Fruit fly (Drosophila melanogaster) whole organism, embryonic: ENCODE measurements around the gene UQCR-6.4L.

Experiments
- CG10959 ChIP-seq: fragments of 200-800 bp; sonication (Bioruptor generic); IDR thresholded peaks from 2 replicates; pipeline ENCODE4 v1.3.6; 2022; ENCODE audit warnings: missing biosample characterization, missing genetic modification characterization
- CG1529 ChIP-seq: fragments of 200-800 bp; sonication (Bioruptor generic); optimal IDR thresholded peaks from 3 replicates; lab custom pipeline; 2018; ENCODE audit warnings: missing biosample characterization, missing genetic modification characterization
- CG18599 ChIP-seq: fragments of 200-800 bp; sonication (Bioruptor generic); optimal IDR thresholded peaks from 3 replicates; lab custom pipeline; 2017; ENCODE audit warnings: missing biosample characterization, missing genetic modification characterization, mild to moderate bottlenecking, moderate library complexity, missing genetic modification reagents
- CG7271 ChIP-seq: fragments of 200-800 bp; sonication (Bioruptor generic); optimal IDR thresholded peaks from 2 replicates; lab custom pipeline; 2018; ENCODE audit warnings: missing biosample characterization, mild to moderate bottlenecking, missing genetic modification characterization, moderate library complexity
- CG8388 ChIP-seq: fragments of 200-800 bp; sonication (Bioruptor generic); optimal IDR thresholded peaks from 2 replicates; lab custom pipeline; 2019; ENCODE audit warnings: missing biosample characterization, mild to moderate bottlenecking, missing genetic modification characterization, moderate library complexity
- Mes4 ChIP-seq: fragments of 200-800 bp; sonication (Bioruptor generic); optimal IDR thresholded peaks from 2 replicates; lab custom pipeline; 2016; ENCODE audit warnings: missing biosample characterization, missing genetic modification characterization
- Nf-YA ChIP-seq: fragments of 200-800 bp; sonication (Bioruptor generic); IDR thresholded peaks from 2 replicates; pipeline ENCODE4 v1.3.6; 2022; ENCODE audit warnings: missing biosample characterization, missing genetic modification characterization
- Xbp1 ChIP-seq: fragments of 200-800 bp; sonication (Bioruptor generic); optimal IDR thresholded peaks from 3 replicates; lab custom pipeline; 2016; ENCODE audit warnings: missing biosample characterization, mild to moderate bottlenecking, missing genetic modification characterization
- ro ChIP-seq: fragments of 200-800 bp; sonication (Bioruptor generic); IDR thresholded peaks from 2 replicates; pipeline ENCODE4 v1.3.6; 2022; ENCODE audit warnings: missing biosample characterization, missing genetic modification characterization
- slbo ChIP-seq: fragments of 200-800 bp; sonication (Bioruptor generic); IDR thresholded peaks from 2 replicates; pipeline ENCODE4 v1.3.6; 2022; ENCODE audit warnings: missing biosample characterization, missing genetic modification characterization
- stc ChIP-seq: fragments of 200-800 bp; sonication (Bioruptor generic); IDR thresholded peaks from 2 replicates; pipeline ENCODE4 v1.3.6; 2022; ENCODE audit warnings: missing biosample characterization, missing genetic modification characterization
- wor ChIP-seq: fragments of 200-800 bp; sonication (Bioruptor generic); IDR thresholded peaks from 2 replicates; pipeline ENCODE4 v1.3.6; 2022; ENCODE audit warnings: missing biosample characterization, missing genetic modification characterization

DNA sequence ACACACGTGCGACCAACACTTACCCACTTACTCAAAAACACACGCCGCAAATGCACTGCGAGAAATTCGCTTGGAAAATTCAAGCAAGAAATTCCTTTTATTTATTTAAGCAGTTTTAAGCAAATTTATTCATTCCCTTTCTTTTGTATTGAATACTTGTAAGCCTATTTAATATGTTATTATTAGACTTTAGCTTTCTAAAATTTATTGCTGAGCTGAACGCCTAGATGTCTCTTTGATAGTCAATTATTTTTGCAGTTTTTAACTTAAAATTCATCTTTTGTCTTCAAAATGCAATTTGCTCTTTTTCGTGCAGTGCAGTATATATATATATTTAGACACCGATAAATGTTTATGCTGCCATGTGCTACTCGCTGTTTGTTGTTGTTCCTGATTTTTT, 32.6 kb upstream of the UQCR-6.4L start:
- TF ChIP-seq Mes4 (GFP tag; lab: Kevin White, UChicago): peak; percentile 57
- 0 out of 2 replicates have a peak, but pooled peaks have one; percentile 12 for TF ChIP-seq ro
- TF ChIP-seq Xbp1 (GFP tag; lab: Kevin White, UChicago): peak; percentile 82
- TF ChIP-seq stc (GFP tag; lab: Robert Waterston, UW): peak; percentile 52; the same call in 1 of the 2 replicates
- peak; percentile 80 for TF ChIP-seq wor (GFP tag; lab: Robert Waterston, UW)
- peak; percentile 71 for TF ChIP-seq slbo (GFP tag; lab: Robert Waterston, UW)
- peak; percentile 84 for TF ChIP-seq CG18599 (GFP tag; lab: Kevin White, UChicago)
- no peak for TF ChIP-seq CG10959
- no peak for TF ChIP-seq CG7271 (tag; lab: Kevin White, UChicago)
- TF ChIP-seq CG8388: peak; percentile 80
- 0 out of 2 replicates have a peak, but pooled peaks have one; percentile 51 for TF ChIP-seq Nf-YA (GFP tag; lab: Robert Waterston, UW)
- TF ChIP-seq CG1529 (GFP tag; lab: Kevin White, UChicago): peak; percentile 78
